Worm (Caenorhabditis elegans): ENCODE results near the gene ZC262.4.

DNA sequence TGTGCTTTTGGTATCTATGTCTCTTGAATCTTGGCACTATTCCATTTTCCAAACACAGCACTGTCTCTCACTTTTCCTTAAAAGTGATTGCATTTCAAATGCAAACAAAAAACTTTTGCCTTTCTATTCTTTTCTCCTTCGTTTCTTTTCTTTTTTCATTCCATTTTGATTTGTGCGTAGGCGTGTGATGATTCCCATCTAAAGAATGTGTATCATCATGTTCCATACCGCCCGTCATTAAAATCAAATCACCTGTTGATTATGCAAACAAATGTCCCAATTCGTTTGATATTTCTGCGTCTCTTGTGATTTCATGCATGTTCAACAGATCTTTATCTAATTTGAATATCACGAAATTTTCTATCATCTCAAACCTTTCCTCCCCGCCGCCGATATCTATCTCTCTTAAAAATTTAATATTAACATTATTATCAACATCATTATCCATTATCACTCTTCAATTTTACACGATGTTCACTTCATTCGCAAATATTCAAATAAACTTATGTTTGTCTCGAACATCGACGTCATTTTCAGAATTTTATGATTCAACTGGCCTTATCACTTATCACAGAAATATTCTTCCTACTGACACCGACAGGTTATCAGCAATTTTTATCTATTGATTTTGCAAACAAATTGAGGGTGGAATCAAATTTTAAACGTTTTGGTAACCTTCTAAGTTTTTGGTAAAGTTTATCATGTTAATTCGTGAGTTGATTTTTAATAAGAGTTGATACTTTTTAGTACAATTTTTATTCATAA is 42.9 kb downstream of the ZC262.4 start:
- no peak for TF ChIP-seq dve-1 (tag; optimal IDR thresholded peaks at IDR 0.05)
- no peak for TF ChIP-seq ahr-1 (tag; optimal IDR thresholded peaks at IDR 0.05)
- no peak for TF ChIP-seq pha-2 (tag; optimal IDR thresholded peaks at IDR 0.05)
- TF ChIP-seq nhr-11 (tag; optimal IDR thresholded peaks at IDR 0.05) = no peak
- peak; percentile 89 for TF ChIP-seq elt-2 (tag; optimal IDR thresholded peaks at IDR 0.05)
- TF ChIP-seq unc-3 (GFP tag; conservative IDR thresholded peaks at IDR 0.05) = no peak
- TF ChIP-seq unc-3 (tag; optimal IDR thresholded peaks at IDR 0.05) = no peak
- TF ChIP-seq F13H6.1 (tag; optimal IDR thresholded peaks at IDR 0.05) = no peak
- TF ChIP-seq tbx-7 (tag; optimal IDR thresholded peaks at IDR 0.05) = no peak
- no peak for TF ChIP-seq hlh-30 (tag; optimal IDR thresholded peaks at IDR 0.05; ENCODE audit: insufficient read depth)
- TF ChIP-seq ama-1 (optimal IDR thresholded peaks at IDR 0.05) = no peak

All from whole organism, late embryonic.